Fruit fly (Drosophila melanogaster): Measurements from ENCODE around the gene kar.

dm6 chr3R:12715253-12715652, 26.1 kb upstream of the kar start:
- TF ChIP-seq CG3065 (GFP tag; optimal IDR thresholded peaks at IDR 0.05), result no peak
- TF ChIP-seq CG9817 (tag; optimal IDR thresholded peaks at IDR 0.05), result no peak
- TF ChIP-seq tgo (GFP tag; IDR thresholded peaks at IDR 0.05), result no peak
- TF ChIP-seq Dad (GFP tag; optimal IDR thresholded peaks at IDR 0.05), result no peak
